Fruit fly (Drosophila melanogaster) whole organism, prepupa: Measurements from ENCODE around the gene mAChR-C.

Experiments used
- CG31627 ChIP-seq: fragments of 200-800 bp; sonication (Bioruptor generic); optimal IDR thresholded peaks from 3 replicates; lab custom pipeline; 2016; ENCODE audit warnings: missing biosample characterization, missing genetic modification characterization
- Ets21C ChIP-seq: fragments of 200-800 bp; sonication (Bioruptor generic); optimal IDR thresholded peaks from 3 replicates; lab custom pipeline; 2016; ENCODE audit warnings: missing biosample characterization, missing genetic modification characterization
- Gug ChIP-seq: fragments of 200-800 bp; sonication (Bioruptor generic); IDR thresholded peaks from 2 replicates; pipeline ENCODE4 v1.3.6; 2022; ENCODE audit warnings: missing biosample characterization, missing genetic modification characterization
- Hr38 ChIP-seq: sonication (Bioruptor generic); optimal IDR thresholded peaks from 2 replicates; lab custom pipeline; 2016; ENCODE audit warnings: missing biosample characterization, missing genetic modification characterization
- OdsH ChIP-seq: fragments of 200-800 bp; sonication (Bioruptor generic); optimal IDR thresholded peaks from 3 replicates; lab custom pipeline; 2016; ENCODE audit warnings: missing biosample characterization, missing genetic modification characterization
- Sox14 ChIP-seq: fragments of 200-800 bp; sonication (Bioruptor generic); optimal IDR thresholded peaks from 3 replicates; lab custom pipeline; 2016; ENCODE audit warnings: missing biosample characterization, missing genetic modification characterization
- fkh ChIP-seq: fragments of 200-800 bp; sonication (Bioruptor generic); optimal IDR thresholded peaks from 3 replicates; lab custom pipeline; 2017; ENCODE audit warnings: missing biosample characterization, mild to moderate bottlenecking, missing genetic modification characterization, moderate library complexity
- spab ChIP-seq: fragments of 200-800 bp; sonication (Bioruptor generic); optimal IDR thresholded peaks from 2 replicates; lab custom pipeline; 2017; ENCODE audit warnings: missing biosample characterization, mild to moderate bottlenecking, missing genetic modification characterization, missing genetic modification reagents
- ss ChIP-seq, 2 experiments: fragments of 200-800 bp; sonication (Bioruptor generic); optimal IDR thresholded peaks; 2 replicates in 1 of 2; 3 replicates in 1 of 2; lab custom pipeline; 2017 to 2018; ENCODE audit warnings: mild to moderate bottlenecking in 2 of 2, missing biosample characterization in 2 of 2, missing genetic modification characterization in 2 of 2, moderate library complexity in 1 of 2

DNA sequence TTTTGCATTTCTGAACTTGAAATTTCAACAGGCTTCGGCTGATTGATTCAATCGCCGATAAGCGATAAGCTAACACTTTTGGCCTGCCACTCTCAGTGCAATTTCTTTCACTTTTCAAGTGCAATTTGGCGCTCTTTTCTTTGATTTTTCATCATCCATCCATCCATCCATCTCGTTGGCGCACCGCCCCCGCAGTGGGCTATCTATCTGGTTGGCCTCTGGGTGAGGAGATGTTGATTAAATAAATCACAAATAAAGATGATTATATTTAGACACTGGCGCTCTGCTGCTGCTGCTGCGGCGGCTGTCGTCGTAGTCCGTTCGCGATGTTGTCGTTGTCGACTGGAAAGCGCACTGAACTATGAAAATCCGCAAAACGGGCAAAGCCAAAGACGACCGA, 41.5 kb downstream of the mAChR-C start:
- TF ChIP-seq Gug (no peak), Sox14 (no peak), CG31627 (GFP tag; lab: Kevin White, UChicago) (no peak), spab (GFP tag; lab: Kevin White, UChicago) (no peak), OdsH (GFP tag; lab: Kevin White, UChicago) (no peak), Hr38 (GFP tag; lab: Kevin White, UChicago) (no peak), Ets21C (GFP tag; lab: Kevin White, UChicago) (no peak), ss (GFP tag; optimal IDR thresholded peaks at IDR 0.05; lab: Kevin White, UChicago) (no peak), fkh (GFP tag; lab: Kevin White, UChicago) (no peak)
